Worm (Caenorhabditis elegans) whole organism, young adult: ENCODE measurements around the gene srx-133.

Source experiments
- B0019.2 ChIP-seq: fragments of 200-800 bp; sonication (Bioruptor generic); conservative IDR thresholded peaks from 2 replicates; pipeline ENCODE4 v1.3.6; 2022; ENCODE audit warnings: missing genetic modification reagents, missing genetic modification characterization, missing compliant biosample characterization
- B0035.1 ChIP-seq: sonication (generic microtip); optimal IDR thresholded peaks from 2 replicates; lab custom pipeline; 2016; ENCODE audit warnings: missing genetic modification characterization, mild to moderate bottlenecking, missing compliant biosample characterization, missing genotype, missing genetic modification reagents
- B0261.1 ChIP-seq: sonication (generic microtip); optimal IDR thresholded peaks from 2 replicates; lab custom pipeline; 2016; ENCODE audit warnings: mild to moderate bottlenecking, missing genetic modification characterization, moderate library complexity, missing compliant biosample characterization
- C06A6.2 ChIP-seq: fragments of 200-800 bp; sonication (Bioruptor generic); conservative IDR thresholded peaks from 2 replicates; pipeline ENCODE4 v1.3.6; 2022; ENCODE audit warnings: missing genetic modification characterization, missing compliant biosample characterization
- D2030.7 ChIP-seq: fragments of 200-800 bp; sonication (Bioruptor generic); IDR thresholded peaks from 2 replicates; pipeline ENCODE4 v1.3.6; 2022; ENCODE audit warnings: missing genetic modification reagents, missing genetic modification characterization, missing compliant biosample characterization
- F22D6.2 ChIP-seq: sonication (generic microtip); optimal IDR thresholded peaks from 2 replicates; lab custom pipeline; 2016; ENCODE audit warnings: mild to moderate bottlenecking, missing genetic modification characterization, missing compliant biosample characterization
- F39B2.1 ChIP-seq: fragments of 200-800 bp; sonication (Bioruptor generic); IDR thresholded peaks from 2 replicates; pipeline ENCODE4 v1.3.6; 2022; ENCODE audit warnings: missing genetic modification reagents, missing genetic modification characterization, missing compliant biosample characterization
- F57A8.1 ChIP-seq: fragments of 200-800 bp; sonication (Bioruptor generic); optimal IDR thresholded peaks from 2 replicates; lab custom pipeline; 2018; ENCODE audit warnings: mild to moderate bottlenecking, missing genetic modification characterization, moderate library complexity, missing compliant biosample characterization
- K11D2.4 ChIP-seq: fragments of 200-800 bp; sonication (Bioruptor generic); IDR thresholded peaks from 2 replicates; pipeline ENCODE4 v1.3.6; 2022; ENCODE audit warnings: missing genetic modification reagents, missing genetic modification characterization, missing compliant biosample characterization
- T26A5.8 ChIP-seq: sonication (generic microtip); optimal IDR thresholded peaks from 2 replicates; lab custom pipeline; 2016; ENCODE audit warnings: missing genetic modification characterization, missing compliant biosample characterization
- Y53G8AR.9 ChIP-seq: fragments of 200-800 bp; sonication (Bioruptor generic); conservative IDR thresholded peaks from 2 replicates; pipeline ENCODE4 v1.3.6; 2022; ENCODE audit warnings: missing genetic modification reagents, missing genetic modification characterization, missing compliant biosample characterization
- Y67H2A.10 ChIP-seq: fragments of 200-800 bp; sonication (Bioruptor generic); conservative IDR thresholded peaks from 2 replicates; pipeline ENCODE4 v1.3.6; 2022; ENCODE audit warnings: missing genetic modification reagents, missing genetic modification characterization, missing compliant biosample characterization
- Y95B8A.8 ChIP-seq: fragments of 200-800 bp; sonication (Bioruptor generic); IDR thresholded peaks from 2 replicates; pipeline ENCODE4 v1.3.6; 2022; ENCODE audit warnings: missing genetic modification reagents, missing genetic modification characterization, missing compliant biosample characterization
- ama-1 ChIP-seq, 3 experiments: fragments of 150-350 bp in 1 of 3; sonication (generic microtip) in 2 of 3; optimal IDR thresholded peaks; 2 replicates each; lab custom pipeline; 2014 to 2018; ENCODE audit warnings: missing biosample characterization in 2 of 3, missing genetic modification characterization in 2 of 3, missing genetic modification reagents in 2 of 3
- atf-7 ChIP-seq: sonication (generic microtip); optimal IDR thresholded peaks from 2 replicates; lab custom pipeline; 2017; ENCODE audit warnings: mild to moderate bottlenecking, missing genetic modification characterization, missing compliant biosample characterization
- attf-5 ChIP-seq: fragments of 200-800 bp; sonication (Bioruptor generic); optimal IDR thresholded peaks from 2 replicates; lab custom pipeline; 2018; ENCODE audit warnings: mild to moderate bottlenecking, missing genetic modification characterization, missing compliant biosample characterization
- cebp-1 ChIP-seq, 2 experiments: fragments of 200-800 bp in 1 of 2; sonication (Bioruptor generic) in 1 of 2; sonication (generic microtip) in 1 of 2; IDR thresholded peaks in 1 of 2; optimal IDR thresholded peaks in 1 of 2; 2 replicates each; pipeline versions ENCODE4 v1.3.6 to Lab custom; 2017 to 2022; ENCODE audit warnings: missing compliant biosample characterization in 2 of 2, missing genetic modification characterization in 2 of 2, mild to moderate bottlenecking in 1 of 2, missing genetic modification reagents in 1 of 2, moderate library complexity in 1 of 2
- ceh-40 ChIP-seq: fragments of 200-800 bp; sonication (Bioruptor generic); IDR thresholded peaks from 2 replicates; pipeline ENCODE4 v1.3.6; 2022; ENCODE audit warnings: missing genetic modification characterization, missing compliant biosample characterization
- ceh-58 ChIP-seq: fragments of 200-800 bp; sonication (Bioruptor generic); IDR thresholded peaks from 2 replicates; pipeline ENCODE4 v1.3.6; 2022; ENCODE audit warnings: missing genetic modification characterization, missing compliant biosample characterization
- dox-1 ChIP-seq: fragments of 200-800 bp; sonication (Bioruptor generic); IDR thresholded peaks from 2 replicates; pipeline ENCODE4 v1.3.6; 2022; ENCODE audit warnings: missing genetic modification reagents, missing genetic modification characterization, missing compliant biosample characterization
- egrh-3 ChIP-seq: fragments of 200-800 bp; sonication (Bioruptor generic); IDR thresholded peaks from 2 replicates; pipeline ENCODE4 v1.3.6; 2022; ENCODE audit warnings: missing genetic modification reagents, missing genetic modification characterization, missing compliant biosample characterization
- fkh-3 ChIP-seq: sonication (generic microtip); optimal IDR thresholded peaks from 2 replicates; lab custom pipeline; 2016; ENCODE audit warnings: mild to moderate bottlenecking, missing genetic modification characterization, missing compliant biosample characterization
- gei-17 ChIP-seq: fragments of 200-800 bp; sonication (Bioruptor generic); optimal IDR thresholded peaks from 2 replicates; lab custom pipeline; 2018; ENCODE audit warnings: mild to moderate bottlenecking, missing genetic modification characterization, missing compliant biosample characterization
- him-1 ChIP-seq: sonication (generic microtip); optimal IDR thresholded peaks from 2 replicates; lab custom pipeline; 2016; ENCODE audit warnings: missing genotype, missing genetic modification reagents, missing genetic modification characterization, missing compliant biosample characterization
- hlh-26 ChIP-seq: fragments of 200-800 bp; sonication (Bioruptor generic); conservative IDR thresholded peaks from 2 replicates; pipeline ENCODE4 v1.3.6; 2022; ENCODE audit warnings: missing genetic modification reagents, missing genetic modification characterization, missing compliant biosample characterization
- lin-26 ChIP-seq: fragments of 200-800 bp; sonication (Bioruptor generic); IDR thresholded peaks from 2 replicates; pipeline ENCODE4 v1.3.6; 2022; ENCODE audit warnings: missing genetic modification reagents, missing genetic modification characterization, missing compliant biosample characterization
- lin-35 ChIP-seq, 3 experiments: fragments of 150-350 bp in 2 of 3; sonication (generic microtip) in 1 of 3; optimal IDR thresholded peaks; 2 replicates each; lab custom pipeline; 2014 to 2018; ENCODE audit warnings: missing biosample characterization in 3 of 3, missing genetic modification characterization in 3 of 3, missing genetic modification reagents in 3 of 3
- lin-40 ChIP-seq: sonication (generic microtip); optimal IDR thresholded peaks from 2 replicates; lab custom pipeline; 2016; ENCODE audit warnings: missing genetic modification characterization, mild to moderate bottlenecking, missing compliant biosample characterization, missing genotype, missing genetic modification reagents
- lir-1 ChIP-seq: fragments of 200-800 bp; sonication (Bioruptor generic); conservative IDR thresholded peaks from 2 replicates; pipeline ENCODE4 v1.3.6; 2022; ENCODE audit warnings: missing genetic modification reagents, missing genetic modification characterization, missing compliant biosample characterization
- madf-10 ChIP-seq: sonication (generic microtip); optimal IDR thresholded peaks from 2 replicates; lab custom pipeline; 2016; ENCODE audit warnings: mild to moderate bottlenecking, missing genetic modification characterization, missing compliant biosample characterization
- mcd-1 ChIP-seq: fragments of 200-800 bp; sonication (Bioruptor generic); IDR thresholded peaks from 2 replicates; pipeline ENCODE4 v1.3.6; 2022; ENCODE audit warnings: missing genetic modification reagents, missing genetic modification characterization, missing compliant biosample characterization
- mxl-1 ChIP-seq: sonication (generic microtip); optimal IDR thresholded peaks from 2 replicates; lab custom pipeline; 2016; ENCODE audit warnings: missing genetic modification characterization, missing compliant biosample characterization
- nfya-2 ChIP-seq: fragments of 200-800 bp; sonication (Bioruptor generic); IDR thresholded peaks from 2 replicates; pipeline ENCODE4 v1.3.6; 2022; ENCODE audit warnings: missing genetic modification reagents, missing genetic modification characterization, missing compliant biosample characterization
- nfyb-1 ChIP-seq: fragments of 200-800 bp; sonication (Bioruptor generic); IDR thresholded peaks from 2 replicates; pipeline ENCODE4 v1.3.6; 2022; ENCODE audit warnings: missing genetic modification reagents, missing genetic modification characterization, missing compliant biosample characterization
- nhr-80 ChIP-seq: sonication (generic microtip); optimal IDR thresholded peaks from 2 replicates; lab custom pipeline; 2016; ENCODE audit warnings: missing genetic modification characterization, missing compliant biosample characterization
- rcor-1 ChIP-seq: fragments of 200-800 bp; sonication (Bioruptor generic); IDR thresholded peaks from 2 replicates; pipeline ENCODE4 v1.3.6; 2022; ENCODE audit warnings: missing genetic modification reagents, missing genetic modification characterization, missing compliant biosample characterization
- sdz-38 ChIP-seq: sonication (generic microtip); optimal IDR thresholded peaks from 2 replicates; lab custom pipeline; 2016; ENCODE audit warnings: missing genotype, missing genetic modification characterization, missing compliant biosample characterization
- snpc-3.4 ChIP-seq: sonication (generic microtip); optimal IDR thresholded peaks from 2 replicates; lab custom pipeline; 2017; ENCODE audit warnings: missing genetic modification characterization, mild to moderate bottlenecking, missing compliant biosample characterization, antibody characterized with exemption, moderate library complexity, missing genotype, missing genetic modification reagents
- zim-3 ChIP-seq: sonication (generic microtip); optimal IDR thresholded peaks from 2 replicates; lab custom pipeline; 2017; ENCODE audit warnings: mild to moderate bottlenecking, missing genetic modification characterization, moderate library complexity, missing compliant biosample characterization
- ztf-18 ChIP-seq: sonication (generic microtip); optimal IDR thresholded peaks from 2 replicates; lab custom pipeline; 2016; ENCODE audit warnings: missing genotype, mild to moderate bottlenecking, missing genetic modification characterization, missing compliant biosample characterization
- ztf-25 ChIP-seq: fragments of 200-800 bp; sonication (Bioruptor generic); IDR thresholded peaks from 2 replicates; pipeline ENCODE4 v1.3.6; 2022; ENCODE audit warnings: missing genetic modification reagents, missing genetic modification characterization, missing compliant biosample characterization
- ztf-26 ChIP-seq: sonication (generic microtip); optimal IDR thresholded peaks from 2 replicates; lab custom pipeline; 2017; ENCODE audit warnings: missing genetic modification characterization, missing compliant biosample characterization

Gene srx-133

DNA sequence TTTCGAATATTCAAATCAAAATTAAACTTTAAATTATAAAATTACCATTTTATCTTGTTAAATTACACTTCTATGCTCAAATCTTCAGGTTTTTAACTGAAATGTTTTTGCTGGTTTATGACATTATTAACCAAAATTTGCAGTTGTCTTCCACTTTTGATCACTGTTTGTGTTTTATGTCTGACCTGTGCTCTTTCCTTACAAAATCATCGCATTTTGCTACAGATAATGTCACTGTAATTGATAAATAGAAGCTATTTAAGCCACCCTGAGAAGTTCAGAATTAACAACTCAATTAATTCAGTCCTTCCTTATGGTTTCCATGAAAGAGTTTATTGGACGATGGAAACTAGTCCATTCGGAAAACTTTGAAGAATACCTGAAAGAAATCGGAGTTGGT is 42.0 kb downstream of the srx-133 start, which contains the start of gene lbp-8:
TSS of gene lbp-8 (plus strand) at position 301 of the 400 bp plus-strand sequence.
- TF ChIP-seq ztf-25 (no peak), T26A5.8 (no peak), snpc-3.4 (no peak), madf-10 (tag; lab: Kevin White, UChicago) (no peak), C06A6.2 (GFP tag; lab: Robert Waterston, UW) (no peak), zim-3 (no peak), F39B2.1 (no peak), sdz-38 (tag; lab: Kevin White, UChicago) (no peak), Y95B8A.8 (GFP tag; lab: Robert Waterston, UW) (no peak), D2030.7 (GFP tag; lab: Robert Waterston, UW) (no peak), attf-5 (no peak), rcor-1 (no peak), ama-1 (optimal IDR thresholded peaks at IDR 0.05; lab: Kevin White, UChicago) (no peak), ama-1 (GFP tag; optimal IDR thresholded peaks at IDR 0.05; lab: Kevin White, UChicago) (no peak)

DNA sequence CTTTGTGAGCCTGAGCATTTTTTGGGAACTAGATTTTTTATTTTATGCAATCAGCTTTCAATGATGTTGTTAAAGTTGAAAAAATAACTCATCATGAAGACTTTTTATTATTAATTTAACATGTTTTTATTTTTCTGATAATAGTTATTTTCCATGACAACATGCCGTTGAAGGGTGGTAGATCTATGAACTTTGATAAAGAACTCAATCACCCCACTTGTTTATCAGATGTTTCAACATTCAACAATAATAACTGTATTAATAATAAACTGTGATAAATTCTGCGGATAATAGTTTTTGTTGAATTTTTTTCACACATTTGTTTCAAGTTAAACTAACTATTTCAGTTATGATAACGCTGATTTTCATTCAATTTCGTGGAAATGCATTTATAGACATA is 43.0 kb downstream of the srx-133 start:
- no peak for TF ChIP-seq D2030.7 (GFP tag; lab: Robert Waterston, UW)
- no peak for TF ChIP-seq ceh-40 (GFP tag; lab: Robert Waterston, UW)
- TF ChIP-seq nhr-80 = peak; percentile 52

DNA sequence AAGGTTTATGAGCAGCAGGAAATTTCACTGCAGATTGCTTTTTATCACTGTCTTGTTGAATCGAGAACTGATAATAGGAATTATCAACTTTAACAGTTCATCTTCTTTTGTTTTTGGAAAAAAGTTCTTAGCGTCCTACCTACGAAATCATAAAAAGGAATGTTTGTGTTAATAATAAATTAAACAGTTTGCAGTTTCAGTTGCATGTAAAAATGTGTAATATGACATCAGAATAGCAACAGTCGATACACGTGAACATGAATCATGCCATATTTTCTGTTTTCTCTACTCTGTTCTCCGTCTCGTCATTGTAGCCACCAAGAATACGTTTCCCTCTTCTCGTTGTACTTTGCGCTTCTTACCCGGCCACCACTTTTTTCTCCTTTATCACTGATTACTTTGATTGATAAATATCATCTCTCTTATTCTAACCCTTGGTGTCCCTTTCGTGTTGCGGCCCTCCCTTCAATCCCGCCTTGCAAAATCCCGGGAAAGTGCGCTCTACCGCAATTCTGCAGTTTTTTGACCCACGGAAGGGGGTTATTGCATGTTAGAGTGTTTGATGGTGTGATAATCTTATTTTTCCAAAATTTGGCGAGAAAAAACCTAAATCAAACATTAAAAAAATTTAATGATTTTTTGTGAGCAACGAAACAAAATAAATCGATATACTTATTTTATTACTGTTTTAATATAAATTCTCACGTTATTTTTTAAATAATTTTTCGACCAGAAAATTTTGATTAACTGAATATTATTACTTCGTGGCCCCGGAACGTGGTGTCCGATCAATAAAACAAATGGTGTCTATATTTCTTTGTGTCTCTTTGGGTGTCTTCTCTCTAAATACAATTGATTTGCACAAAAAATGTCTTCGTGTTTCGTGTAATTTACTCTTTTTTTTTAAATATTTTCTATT is 44.2 kb downstream of the srx-133 start, which contains the start of gene sptl-3:
TSS of gene sptl-3 (plus strand) at position 869 of the 919 bp plus-strand sequence.
- TF ChIP-seq lir-1 (no peak), lin-40 (tag; lab: Kevin White, UChicago) (peak; percentile 47), lin-35 (GFP tag; optimal IDR thresholded peaks at IDR 0.05; lab: Kevin White, UChicago) (peak in 1 of 3 experiments; percentile 29), B0019.2 (GFP tag; lab: Robert Waterston, UW) (no peak), ztf-26 (tag; lab: Kevin White, UChicago) (peak; percentile 40), snpc-3.4 (no peak), B0261.1 (no peak), F22D6.2 (no peak), mcd-1 (GFP tag; lab: Robert Waterston, UW) (peak; percentile 53), cebp-1 (GFP tag; IDR thresholded peaks at IDR 0.05; lab: Robert Waterston, UW) (no peak), cebp-1 (tag; optimal IDR thresholded peaks at IDR 0.05; lab: Kevin White, UChicago) (no peak), madf-10 (tag; lab: Kevin White, UChicago) (no peak), attf-5 (peak; percentile 1), B0035.1 (tag; lab: Kevin White, UChicago) (no peak), sdz-38 (tag; lab: Kevin White, UChicago) (no peak), atf-7 (tag; lab: Kevin White, UChicago) (peak; percentile 65), T26A5.8 (no peak), nhr-80 (peak; percentile 86), nfya-2 (GFP tag; lab: Robert Waterston, UW) (no peak), egrh-3 (GFP tag; lab: Robert Waterston, UW) (no peak)
- TF ChIP-seq, all 124 proteins: peak for 7

DNA sequence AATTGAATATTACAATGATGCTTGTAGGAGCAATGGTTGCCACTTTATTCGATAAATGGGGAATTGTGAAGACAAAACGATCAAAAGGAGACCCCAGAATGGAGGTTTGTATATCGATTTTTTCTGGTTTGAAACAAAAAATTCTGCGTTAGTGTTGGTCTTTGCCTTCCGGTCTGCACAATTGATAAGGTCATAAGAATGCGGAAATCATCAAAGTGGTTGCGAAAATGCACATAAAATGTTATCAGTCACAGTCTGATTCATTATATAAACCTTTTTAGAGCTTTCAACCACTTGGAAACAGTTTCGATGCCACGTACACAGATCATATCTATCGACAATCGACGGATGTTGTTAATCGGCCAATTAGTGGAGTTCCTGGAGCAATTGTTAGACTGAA is 45.1 kb downstream of the srx-133 start:
- TF ChIP-seq atf-7 (tag; lab: Kevin White, UChicago) (no peak), Y95B8A.8 (GFP tag; lab: Robert Waterston, UW) (no peak), Y53G8AR.9 (GFP tag; lab: Robert Waterston, UW) (no peak), him-1 (tag; lab: Kevin White, UChicago) (no peak), Y67H2A.10 (no peak), B0261.1 (no peak), nfyb-1 (GFP tag; lab: Robert Waterston, UW) (no peak), ztf-18 (tag; lab: Kevin White, UChicago) (no peak), fkh-3 (tag; lab: Kevin White, UChicago) (no peak), hlh-26 (no peak), nhr-80 (peak; percentile 86), gei-17 (no peak), ceh-58 (GFP tag; lab: Robert Waterston, UW) (no peak), F22D6.2 (no peak), mxl-1 (tag; lab: Kevin White, UChicago) (no peak), dox-1 (GFP tag; lab: Robert Waterston, UW) (peak; percentile 67), F57A8.1 (no peak), lin-26 (GFP tag; lab: Robert Waterston, UW) (no peak), K11D2.4 (GFP tag; lab: Robert Waterston, UW) (no peak)
